Fruit fly (Drosophila melanogaster): ENCODE data around the gene CG4496.

DNA sequence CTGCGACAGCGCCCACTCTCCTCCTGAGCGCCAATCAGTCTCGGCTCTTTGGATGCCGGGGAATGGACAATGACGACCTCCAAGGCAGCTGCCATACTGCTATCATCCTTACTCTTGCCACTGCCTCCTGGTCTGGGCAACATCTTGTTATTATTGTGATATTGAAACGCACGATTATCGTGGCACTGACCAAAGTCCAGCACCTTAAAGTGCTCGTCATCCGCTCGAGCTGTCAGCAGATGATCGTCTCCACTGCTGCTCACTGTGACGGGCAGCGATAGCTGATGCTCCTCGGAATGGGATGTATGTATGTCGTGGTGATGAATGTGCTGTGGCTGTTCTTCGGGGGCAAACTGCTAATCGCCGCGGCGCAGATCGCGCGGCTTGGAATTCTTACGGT is 17.9 kb upstream of the CG4496 start:
- TF ChIP-seq CG10321 (GFP tag; IDR thresholded peaks at IDR 0.05) = no peak
- TF ChIP-seq kah (GFP tag; optimal IDR thresholded peaks at IDR 0.05) = no peak
- TF ChIP-seq Bgb (GFP tag; IDR thresholded peaks at IDR 0.05; ENCODE audit: partially characterized antibody) = no peak
- TF ChIP-seq dmrt11E (tag; optimal IDR thresholded peaks at IDR 0.05) = no peak
- no peak for TF ChIP-seq crol (GFP tag; IDR thresholded peaks at IDR 0.05)
- no peak for TF ChIP-seq Lpt (GFP tag; optimal IDR thresholded peaks at IDR 0.05)
- TF ChIP-seq CG18476 (GFP tag; optimal IDR thresholded peaks at IDR 0.05) = no peak
- no peak for TF ChIP-seq sens (GFP tag)
- no peak for TF ChIP-seq chinmo (GFP tag; IDR thresholded peaks at IDR 0.05; ENCODE audit: partially characterized antibody)
- TF ChIP-seq seq (GFP tag; IDR thresholded peaks at IDR 0.05) = no peak
- no peak for TF ChIP-seq Antp (GFP tag; optimal IDR thresholded peaks at IDR 0.05)
- TF ChIP-seq Xrp1 (GFP tag; IDR thresholded peaks at IDR 0.05) = no peak

Measured in whole organism, embryonic.